Fruit fly (Drosophila melanogaster) whole organism, embryonic: Measurements from ENCODE around the gene CG5188.
A peak's percentile ranks its signal among the peaks of the same experiment; 100 is the strongest.

ENCODE experiments used
- Atf-2 ChIP-seq: fragments of 200-800 bp; sonication (Bioruptor generic); optimal IDR thresholded peaks from 2 replicates; lab custom pipeline; 2016; ENCODE audit warnings: missing biosample characterization, missing genetic modification characterization
- BEAF-32 ChIP-seq: fragments of 200-800 bp; sonication (Bioruptor generic); optimal IDR thresholded peaks from 3 replicates; lab custom pipeline; 2017; ENCODE audit warnings: missing biosample characterization, missing genetic modification characterization, mild to moderate bottlenecking, moderate library complexity, missing genetic modification reagents
- Bgb ChIP-seq: fragments of 200-800 bp; sonication (Bioruptor generic); IDR thresholded peaks from 2 replicates; pipeline ENCODE4 v1.3.6; 2022; ENCODE audit warnings: missing biosample characterization, missing genetic modification characterization; ENCODE audit not compliant: partially characterized antibody
- CG10209 ChIP-seq: fragments of 200-800 bp; sonication (Bioruptor generic); optimal IDR thresholded peaks from 3 replicates; lab custom pipeline; 2017; ENCODE audit warnings: missing biosample characterization, mild to moderate bottlenecking, missing genetic modification characterization, missing genetic modification reagents
- CG11093 ChIP-seq: fragments of 200-800 bp; sonication (Bioruptor generic); IDR thresholded peaks from 3 replicates; pipeline ENCODE4 v1.3.6; 2022; ENCODE audit warnings: missing biosample characterization, missing genetic modification characterization
- CG11456 ChIP-seq: fragments of 200-800 bp; sonication (Bioruptor generic); IDR thresholded peaks from 3 replicates; pipeline ENCODE4 v1.3.6; 2022; ENCODE audit warnings: missing biosample characterization, missing genetic modification characterization
- CG12104 ChIP-seq: fragments of 200-800 bp; sonication (Bioruptor generic); optimal IDR thresholded peaks from 3 replicates; lab custom pipeline; 2016; ENCODE audit warnings: missing biosample characterization, missing genetic modification characterization
- CG14710 ChIP-seq: fragments of 200-800 bp; sonication (Bioruptor generic); optimal IDR thresholded peaks from 3 replicates; lab custom pipeline; 2019; ENCODE audit warnings: missing biosample characterization, mild to moderate bottlenecking, missing genetic modification characterization, moderate library complexity
- CG15073 ChIP-seq: fragments of 200-800 bp; sonication (Bioruptor generic); optimal IDR thresholded peaks from 2 replicates; lab custom pipeline; 2016; ENCODE audit warnings: missing biosample characterization, missing genetic modification characterization
- CG16863 ChIP-seq: fragments of 200-800 bp; sonication (Bioruptor generic); optimal IDR thresholded peaks from 3 replicates; lab custom pipeline; 2016; ENCODE audit warnings: missing biosample characterization, missing genetic modification characterization
- CG18011 ChIP-seq: fragments of 200-800 bp; sonication (Bioruptor generic); optimal IDR thresholded peaks from 2 replicates; lab custom pipeline; 2017; ENCODE audit warnings: missing biosample characterization, missing genetic modification characterization, mild to moderate bottlenecking, moderate library complexity, missing genotype
- CG18764 ChIP-seq: fragments of 200-800 bp; sonication (Bioruptor generic); optimal IDR thresholded peaks from 3 replicates; lab custom pipeline; 2016; ENCODE audit warnings: missing biosample characterization, missing genetic modification characterization
- CG2120 ChIP-seq: fragments of 200-800 bp; sonication (Bioruptor generic); optimal IDR thresholded peaks from 3 replicates; lab custom pipeline; 2016; ENCODE audit warnings: missing biosample characterization, missing genetic modification characterization
- CG3065 ChIP-seq: fragments of 200-800 bp; sonication (Bioruptor generic); optimal IDR thresholded peaks from 2 replicates; lab custom pipeline; 2016; ENCODE audit warnings: missing biosample characterization, missing genetic modification characterization
- CG3995 ChIP-seq: fragments of 200-800 bp; sonication (Bioruptor generic); optimal IDR thresholded peaks from 3 replicates; lab custom pipeline; 2016; ENCODE audit warnings: missing biosample characterization, missing genetic modification characterization
- CG4820 ChIP-seq: fragments of 200-800 bp; sonication (Bioruptor generic); optimal IDR thresholded peaks from 3 replicates; lab custom pipeline; 2016; ENCODE audit warnings: missing biosample characterization, missing genetic modification characterization
- CG6272 ChIP-seq: fragments of 200-800 bp; sonication (Bioruptor generic); IDR thresholded peaks from 2 replicates; pipeline ENCODE4 v1.3.6; 2022; ENCODE audit warnings: missing biosample characterization, missing genetic modification characterization
- CG6791 ChIP-seq: fragments of 200-800 bp; sonication (Bioruptor generic); IDR thresholded peaks from 3 replicates; pipeline ENCODE4 v1.3.6; 2022; ENCODE audit warnings: missing biosample characterization, missing genetic modification characterization; ENCODE audit not compliant: partially characterized antibody
- CG7928 ChIP-seq: fragments of 200-800 bp; sonication (Bioruptor generic); optimal IDR thresholded peaks from 2 replicates; lab custom pipeline; 2017; ENCODE audit warnings: missing biosample characterization, mild to moderate bottlenecking, missing genetic modification characterization
- CG9609 ChIP-seq: fragments of 200-800 bp; sonication (Bioruptor generic); optimal IDR thresholded peaks from 3 replicates; lab custom pipeline; 2016; ENCODE audit warnings: missing biosample characterization, missing genetic modification characterization
- CG9797 ChIP-seq: fragments of 200-800 bp; sonication (Bioruptor generic); optimal IDR thresholded peaks from 3 replicates; lab custom pipeline; 2018; ENCODE audit warnings: missing biosample characterization, mild to moderate bottlenecking, missing genetic modification characterization
- CG9876 ChIP-seq: fragments of 200-800 bp; sonication (Bioruptor generic); optimal IDR thresholded peaks from 2 replicates; lab custom pipeline; 2016; ENCODE audit warnings: missing biosample characterization, missing genetic modification characterization
- CrebB ChIP-seq: fragments of 200-800 bp; sonication (Bioruptor generic); optimal IDR thresholded peaks from 3 replicates; lab custom pipeline; 2018; ENCODE audit warnings: missing biosample characterization, mild to moderate bottlenecking, missing genetic modification characterization
- D19A ChIP-seq: fragments of 200-800 bp; optimal IDR thresholded peaks from 3 replicates; lab custom pipeline; 2019; ENCODE audit warnings: missing biosample characterization, mild to moderate bottlenecking, missing genetic modification characterization, moderate library complexity
- Dek ChIP-seq: fragments of 200-800 bp; sonication (Bioruptor generic); optimal IDR thresholded peaks from 3 replicates; lab custom pipeline; 2019; ENCODE audit warnings: missing biosample characterization, mild to moderate bottlenecking, missing genetic modification characterization, moderate library complexity
- Dip2 ChIP-seq: fragments of 200-800 bp; sonication (Bioruptor generic); IDR thresholded peaks from 2 replicates; pipeline ENCODE4 v1.3.6; 2022; ENCODE audit warnings: missing biosample characterization, missing genetic modification characterization
- Dp ChIP-seq: fragments of 200-800 bp; sonication (Bioruptor generic); optimal IDR thresholded peaks from 2 replicates; lab custom pipeline; 2018; ENCODE audit warnings: missing biosample characterization, mild to moderate bottlenecking, missing genetic modification characterization, moderate library complexity
- HLHmδ ChIP-seq: fragments of 200-800 bp; sonication (Bioruptor generic); optimal IDR thresholded peaks from 2 replicates; lab custom pipeline; 2018; ENCODE audit warnings: missing biosample characterization, mild to moderate bottlenecking, missing genetic modification characterization, moderate library complexity
- Hmx ChIP-seq: fragments of 200-800 bp; sonication (Bioruptor generic); optimal IDR thresholded peaks from 2 replicates; lab custom pipeline; 2016; ENCODE audit warnings: missing biosample characterization, missing genetic modification characterization
- Meics ChIP-seq: fragments of 200-800 bp; sonication (Bioruptor generic); optimal IDR thresholded peaks from 2 replicates; lab custom pipeline; 2017; ENCODE audit warnings: missing biosample characterization, mild to moderate bottlenecking, missing genetic modification characterization
- Myb ChIP-seq: fragments of 200-800 bp; sonication (Bioruptor generic); optimal IDR thresholded peaks from 2 replicates; lab custom pipeline; 2016; ENCODE audit warnings: missing biosample characterization, missing genetic modification characterization
- Ravus ChIP-seq: fragments of 200-800 bp; sonication (Bioruptor generic); IDR thresholded peaks from 2 replicates; pipeline ENCODE4 v1.3.6; 2022; ENCODE audit warnings: missing biosample characterization, missing genetic modification characterization
- Ssrp ChIP-seq: fragments of 200-800 bp; sonication (Bioruptor generic); optimal IDR thresholded peaks from 2 replicates; lab custom pipeline; 2018; ENCODE audit warnings: missing biosample characterization, mild to moderate bottlenecking, missing genetic modification characterization, moderate library complexity
- Taf1 ChIP-seq: fragments of 200-800 bp; sonication (Bioruptor generic); IDR thresholded peaks from 2 replicates; pipeline ENCODE4 v1.3.6; 2022; ENCODE audit warnings: missing biosample characterization, missing genetic modification characterization
- Xbp1 ChIP-seq: fragments of 200-800 bp; sonication (Bioruptor generic); optimal IDR thresholded peaks from 3 replicates; lab custom pipeline; 2016; ENCODE audit warnings: missing biosample characterization, mild to moderate bottlenecking, missing genetic modification characterization
- Xrp1 ChIP-seq: fragments of 200-800 bp; sonication (Bioruptor generic); IDR thresholded peaks from 2 replicates; pipeline ENCODE4 v1.3.6; 2022; ENCODE audit warnings: missing biosample characterization, missing genetic modification characterization
- ap ChIP-seq: fragments of 200-800 bp; sonication (Bioruptor generic); IDR thresholded peaks from 2 replicates; pipeline ENCODE4 v1.3.6; 2022; ENCODE audit warnings: missing biosample characterization, missing genetic modification characterization
- chn ChIP-seq: fragments of 200-800 bp; sonication (Bioruptor generic); optimal IDR thresholded peaks from 2 replicates; lab custom pipeline; 2016; ENCODE audit warnings: missing biosample characterization, missing genetic modification characterization
- ewg ChIP-seq: fragments of 200-800 bp; sonication (Bioruptor generic); optimal IDR thresholded peaks from 3 replicates; lab custom pipeline; 2017; ENCODE audit warnings: mild to moderate bottlenecking, missing biosample characterization, missing genetic modification reagents, missing genetic modification characterization
- grau ChIP-seq: fragments of 200-800 bp; optimal IDR thresholded peaks from 3 replicates; lab custom pipeline; 2019; ENCODE audit warnings: missing biosample characterization, mild to moderate bottlenecking, missing genetic modification characterization, moderate library complexity
- gro ChIP-seq: fragments of 200-800 bp; sonication (Bioruptor generic); optimal IDR thresholded peaks from 2 replicates; lab custom pipeline; 2016; ENCODE audit warnings: missing biosample characterization, missing genetic modification characterization
- hth ChIP-seq: fragments of >200 bp; optimal IDR thresholded peaks from 2 replicates; lab custom pipeline; 2017; ENCODE audit warnings: inconsistent platforms
- ind ChIP-seq: fragments of 200-800 bp; sonication (Bioruptor generic); optimal IDR thresholded peaks from 3 replicates; lab custom pipeline; 2016; ENCODE audit warnings: missing biosample characterization, missing genetic modification characterization
- nau ChIP-seq: fragments of 200-800 bp; sonication (Bioruptor generic); optimal IDR thresholded peaks from 3 replicates; lab custom pipeline; 2017; ENCODE audit warnings: missing biosample characterization, mild to moderate bottlenecking, missing genetic modification characterization, missing genetic modification reagents
- pnt ChIP-seq: fragments of 200-800 bp; sonication (Bioruptor generic); optimal IDR thresholded peaks from 3 replicates; lab custom pipeline; 2016; ENCODE audit warnings: missing biosample characterization, missing genetic modification characterization
- pros ChIP-seq: fragments of 200-800 bp; sonication (Bioruptor generic); optimal IDR thresholded peaks from 3 replicates; lab custom pipeline; 2019; ENCODE audit warnings: missing biosample characterization, mild to moderate bottlenecking, missing genetic modification characterization, moderate library complexity
- sens-2 ChIP-seq: fragments of 200-800 bp; sonication (Bioruptor generic); IDR thresholded peaks from 2 replicates; pipeline ENCODE4 v1.3.6; 2022; ENCODE audit warnings: missing biosample characterization, missing genetic modification characterization
- sob ChIP-seq: fragments of 200-800 bp; sonication (Bioruptor generic); IDR thresholded peaks from 2 replicates; pipeline ENCODE4 v1.3.6; 2022; ENCODE audit warnings: missing biosample characterization, missing genetic modification characterization
- trh ChIP-seq: fragments of 200-800 bp; sonication (Bioruptor generic); optimal IDR thresholded peaks from 2 replicates; lab custom pipeline; 2016; ENCODE audit warnings: missing biosample characterization, missing genetic modification characterization
- tup ChIP-seq: fragments of 200-800 bp; sonication (Bioruptor generic); optimal IDR thresholded peaks from 2 replicates; lab custom pipeline; 2016; ENCODE audit warnings: missing biosample characterization, mild to moderate bottlenecking, missing genetic modification characterization, moderate library complexity

Gene CG5188

DNA sequence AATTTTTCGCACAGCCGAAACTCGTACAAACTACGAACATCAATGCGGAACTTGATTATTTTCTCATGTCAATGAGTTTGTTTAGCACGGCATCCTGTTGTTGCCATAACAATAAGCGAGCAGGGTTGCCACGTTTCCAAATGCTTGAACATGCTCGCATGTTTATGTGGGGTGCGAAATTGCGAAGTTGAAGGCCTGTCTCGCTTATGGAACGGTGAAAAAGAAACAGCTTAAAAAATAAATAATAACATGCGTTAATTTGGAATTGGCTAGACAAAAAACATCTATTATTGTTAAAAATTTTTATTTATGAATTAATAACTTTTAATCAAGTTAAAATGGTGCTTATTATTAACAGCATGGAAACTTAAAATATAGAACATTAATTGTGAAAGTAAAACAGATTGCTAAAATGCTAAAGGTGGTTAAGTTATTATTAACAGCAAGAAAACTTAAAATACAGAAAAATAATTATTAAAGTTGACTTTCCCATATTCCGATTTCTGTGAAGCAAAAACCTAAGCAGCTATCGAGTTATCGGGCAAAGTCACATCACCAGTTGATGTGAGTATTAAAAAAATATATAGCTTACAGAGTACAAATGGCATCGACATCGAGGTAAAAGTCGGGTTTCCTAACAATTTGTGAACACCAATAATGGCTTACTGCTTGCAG, 2.3 kb downstream of the CG5188 start, which contains the start of the genes Bug22 and TfIIB (continued):
- TF ChIP-seq gro (GFP tag; lab: Kevin White, UChicago) (peak; percentile 19), pros (GFP tag; lab: Kevin White, UChicago) (no peak), CG3995 (GFP tag; lab: Kevin White, UChicago) (peak; percentile 17), Ssrp (tag; lab: Kevin White, UChicago) (peak; percentile 58), CG4820 (peak; percentile 99), CG7928 (no peak), CG6791 (GFP tag; lab: Robert Waterston, UW) (peak; percentile 22; the same call in 1 of the 3 replicates), Dek (tag; lab: Kevin White, UChicago) (peak; percentile 76), CG12104 (GFP tag; lab: Kevin White, UChicago) (peak; percentile 60), CG15073 (GFP tag; lab: Kevin White, UChicago) (no peak), D19A (tag; lab: Kevin White, UChicago) (no peak), sens-2 (GFP tag; lab: Robert Waterston, UW) (no peak), CG9609 (peak; percentile 63), Myb (GFP tag; lab: Kevin White, UChicago) (peak; percentile 20), pnt (GFP tag; lab: Kevin White, UChicago) (peak; percentile 43), CG9876 (GFP tag; lab: Kevin White, UChicago) (peak; percentile 41), CG2120 (GFP tag; lab: Kevin White, UChicago) (peak; percentile 86), CG6272 (GFP tag; lab: Robert Waterston, UW) (peak; percentile 41; the same call in 1 of the 2 replicates), sob (peak; percentile 68), Xrp1 (GFP tag; lab: Robert Waterston, UW) (peak; percentile 71; the same call in 1 of the 2 replicates), nau (peak; percentile 3), CG9797 (peak; percentile 32), BEAF-32 (peak; percentile 47), Hmx (peak; percentile 26), hth (lab: Kevin White, UChicago) (no peak), Bgb (GFP tag; lab: Robert Waterston, UW) (peak; percentile 19; the same call in 1 of the 2 replicates), CG16863 (GFP tag; lab: Kevin White, UChicago) (peak; percentile 35), CG10209 (peak; percentile 52), HLHmδ (GFP tag; lab: Kevin White, UChicago) (peak; percentile 30), CG11093 (GFP tag; lab: Robert Waterston, UW) (peak; percentile 29; the same call in 1 of the 3 replicates), CG3065 (GFP tag; lab: Kevin White, UChicago) (peak; percentile 12), Dp (GFP tag; lab: Kevin White, UChicago) (peak; percentile 6), ind (GFP tag; lab: Kevin White, UChicago) (peak; percentile 74), CrebB (tag; lab: Kevin White, UChicago) (peak; percentile 14), trh (GFP tag; lab: Kevin White, UChicago) (peak; percentile 24), CG14710 (tag; lab: Kevin White, UChicago) (peak; percentile 79), Dip2 (GFP tag; lab: Robert Waterston, UW) (no peak), CG18764 (GFP tag; lab: Kevin White, UChicago) (peak; percentile 62), Meics (GFP tag; lab: Kevin White, UChicago) (peak; percentile 74), tup (GFP tag; lab: Kevin White, UChicago) (peak; percentile 61), Ravus (peak; percentile 19; the same call in 1 of the 2 replicates), ap (no peak), Atf-2 (GFP tag; lab: Kevin White, UChicago) (peak; percentile 53), CG11456 (GFP tag; lab: Robert Waterston, UW) (peak; percentile 90), chn (GFP tag; lab: Kevin White, UChicago) (peak; percentile 81), CG18011 (GFP tag; lab: Kevin White, UChicago) (peak; percentile 61), grau (tag; lab: Kevin White, UChicago) (peak; percentile 73), Xbp1 (peak; percentile 83), Taf1 (GFP tag; lab: Robert Waterston, UW) (peak; percentile 50; the same call in 1 of the 2 replicates), ewg (GFP tag; lab: Kevin White, UChicago) (peak; percentile 49)
